Worm (Caenorhabditis elegans): Measurements from ENCODE around the gene F44A6.4.

F44A6.4 gene

DNA sequence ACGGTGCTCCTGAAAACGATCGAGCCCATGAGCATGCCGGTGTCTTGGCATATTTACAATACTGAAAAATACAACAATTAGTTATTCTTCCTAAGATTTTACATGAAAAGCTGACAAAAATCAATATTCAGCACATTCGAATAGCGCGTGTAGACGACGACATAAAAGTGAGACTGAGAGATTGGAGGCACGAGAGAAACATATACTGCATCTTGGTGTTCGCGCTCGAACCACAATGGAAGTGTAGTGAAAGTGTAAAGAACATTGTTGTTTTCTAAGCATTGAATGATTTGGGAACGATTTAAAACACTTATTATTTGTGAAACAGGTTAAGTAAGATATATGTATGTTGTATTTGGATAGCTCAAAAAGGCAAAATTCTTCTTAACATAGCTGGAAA lies at the start of gene F44A6.4:
F44A6.4 (minus strand) TSS at position 67 of the 400 bp plus-strand sequence.
- TF ChIP-seq sea-1 (GFP tag; conservative IDR thresholded peaks at IDR 0.05) (no peak), ets-7 (tag; optimal IDR thresholded peaks at IDR 0.05) (no peak), F13C5.2 (tag; optimal IDR thresholded peaks at IDR 0.05) (no peak), aly-1 (tag; optimal IDR thresholded peaks at IDR 0.05) (no peak), hnd-1 (tag; optimal IDR thresholded peaks at IDR 0.05) (no peak), scrt-1 (GFP tag; IDR thresholded peaks at IDR 0.05) (no peak), flt-1 (GFP tag; IDR thresholded peaks at IDR 0.05) (no peak), B0310.2 (tag; optimal IDR thresholded peaks at IDR 0.05) (no peak), hmbx-1 (tag; optimal IDR thresholded peaks at IDR 0.05) (no peak), ceh-13 (GFP tag; optimal IDR thresholded peaks at IDR 0.05) (no peak), hmg-4 (GFP tag; optimal IDR thresholded peaks at IDR 0.05) (no peak), ama-1 (optimal IDR thresholded peaks at IDR 0.05) (no peak), tbx-11 (GFP tag; IDR thresholded peaks at IDR 0.05) (no peak)

DNA sequence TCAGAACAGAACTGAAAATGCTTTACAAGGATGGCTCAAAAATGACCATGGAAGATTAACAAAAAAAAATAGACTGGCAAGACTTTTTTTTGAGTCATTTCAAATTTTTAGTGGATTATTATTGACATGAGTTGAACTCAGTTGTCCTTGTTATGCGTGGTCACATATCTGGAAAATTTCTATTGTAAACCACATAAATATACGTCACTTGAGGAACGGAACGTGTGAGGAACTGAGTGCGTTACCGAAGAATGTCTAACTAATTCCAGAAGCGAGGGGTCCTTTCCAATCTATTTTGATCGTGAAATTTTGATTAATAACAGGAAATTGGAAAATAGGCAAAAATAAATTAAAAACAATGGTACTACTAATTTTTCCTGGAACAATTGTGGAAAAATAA lies 47.0 kb upstream of the F44A6.4 start:
- TF ChIP-seq tbx-11 (GFP tag; IDR thresholded peaks at IDR 0.05), result no peak
- no peak for TF ChIP-seq tra-4 (tag; optimal IDR thresholded peaks at IDR 0.05)
- no peak for TF ChIP-seq pes-1 (GFP tag; IDR thresholded peaks at IDR 0.05)
- no peak for TF ChIP-seq hmg-4 (GFP tag; optimal IDR thresholded peaks at IDR 0.05)
- TF ChIP-seq ceh-36 (tag; optimal IDR thresholded peaks at IDR 0.05), result no peak
- TF ChIP-seq ceh-13 (GFP tag; optimal IDR thresholded peaks at IDR 0.05), result no peak
- no peak for TF ChIP-seq scrt-1 (GFP tag; IDR thresholded peaks at IDR 0.05)
- TF ChIP-seq flt-1 (GFP tag; IDR thresholded peaks at IDR 0.05), result no peak
- no peak for TF ChIP-seq F13C5.2 (tag; optimal IDR thresholded peaks at IDR 0.05)
- no peak for TF ChIP-seq B0310.2 (tag; optimal IDR thresholded peaks at IDR 0.05)
- no peak for TF ChIP-seq ama-1 (optimal IDR thresholded peaks at IDR 0.05)

DNA sequence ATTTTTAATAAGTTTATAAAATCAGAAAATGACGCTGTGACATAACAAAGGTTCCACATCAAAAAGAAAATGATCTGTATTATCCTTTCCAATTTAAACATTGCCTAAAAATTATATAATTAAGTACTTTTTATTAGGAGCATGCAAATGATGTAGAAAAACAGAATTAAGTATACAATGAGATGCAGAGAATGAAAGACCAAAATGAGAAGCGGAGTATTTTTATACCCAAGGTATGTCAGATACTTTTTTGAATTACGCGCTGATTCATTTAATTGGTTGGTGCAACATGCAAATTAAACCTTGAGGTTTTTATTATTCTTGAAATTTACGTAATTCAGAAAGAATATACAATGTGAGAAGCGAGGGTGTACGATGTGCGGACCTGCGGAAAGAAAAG lies 44.7 kb upstream of the F44A6.4 start, which contains the start of gene C32A9.1:
C32A9.1 (minus strand) TSS at position 101 of the 400 bp plus-strand sequence.
- TF ChIP-seq ets-7 (tag; optimal IDR thresholded peaks at IDR 0.05) (no peak), tbx-11 (GFP tag; IDR thresholded peaks at IDR 0.05) (no peak), aly-1 (tag; optimal IDR thresholded peaks at IDR 0.05) (no peak), hmg-4 (GFP tag; optimal IDR thresholded peaks at IDR 0.05) (no peak), scrt-1 (GFP tag; IDR thresholded peaks at IDR 0.05) (no peak), ceh-13 (GFP tag; optimal IDR thresholded peaks at IDR 0.05) (no peak), flt-1 (GFP tag; IDR thresholded peaks at IDR 0.05) (no peak), ama-1 (optimal IDR thresholded peaks at IDR 0.05) (no peak), tbx-37 (GFP tag; conservative IDR thresholded peaks at IDR 0.05) (no peak), tra-4 (tag; optimal IDR thresholded peaks at IDR 0.05) (no peak), F13C5.2 (tag; optimal IDR thresholded peaks at IDR 0.05) (no peak), hnd-1 (tag; optimal IDR thresholded peaks at IDR 0.05) (no peak), pes-1 (GFP tag; IDR thresholded peaks at IDR 0.05) (no peak), sea-1 (GFP tag; conservative IDR thresholded peaks at IDR 0.05) (no peak), ceh-36 (tag; optimal IDR thresholded peaks at IDR 0.05) (no peak), B0310.2 (tag; optimal IDR thresholded peaks at IDR 0.05) (no peak), hmbx-1 (tag; optimal IDR thresholded peaks at IDR 0.05) (no peak)

DNA sequence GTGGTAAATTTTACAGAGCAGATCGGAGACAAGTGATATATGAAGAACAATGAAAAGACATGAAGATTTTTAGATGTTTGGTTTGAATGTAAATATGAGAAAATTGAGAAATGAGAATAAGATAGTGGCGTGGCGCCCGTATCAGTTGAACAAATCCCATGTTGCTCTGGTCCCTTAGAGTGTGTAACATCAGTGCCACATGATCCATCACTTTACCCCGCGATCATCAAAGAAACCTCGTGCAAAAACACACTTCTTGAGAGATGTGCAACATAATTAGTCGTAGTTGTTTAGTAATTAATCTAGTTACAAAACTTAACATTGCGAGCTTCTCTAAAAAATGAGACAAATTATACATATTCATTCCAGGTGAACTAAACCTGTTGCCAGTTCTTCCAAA lies 38.8 kb upstream of the F44A6.4 start:
- TF ChIP-seq tbx-37 (GFP tag; conservative IDR thresholded peaks at IDR 0.05) (no peak), ceh-36 (tag; optimal IDR thresholded peaks at IDR 0.05) (no peak), ama-1 (optimal IDR thresholded peaks at IDR 0.05) (no peak), aly-1 (tag; optimal IDR thresholded peaks at IDR 0.05) (no peak), tbx-11 (GFP tag; IDR thresholded peaks at IDR 0.05) (no peak), F13C5.2 (tag; optimal IDR thresholded peaks at IDR 0.05) (no peak), sea-1 (GFP tag; conservative IDR thresholded peaks at IDR 0.05) (no peak)

DNA sequence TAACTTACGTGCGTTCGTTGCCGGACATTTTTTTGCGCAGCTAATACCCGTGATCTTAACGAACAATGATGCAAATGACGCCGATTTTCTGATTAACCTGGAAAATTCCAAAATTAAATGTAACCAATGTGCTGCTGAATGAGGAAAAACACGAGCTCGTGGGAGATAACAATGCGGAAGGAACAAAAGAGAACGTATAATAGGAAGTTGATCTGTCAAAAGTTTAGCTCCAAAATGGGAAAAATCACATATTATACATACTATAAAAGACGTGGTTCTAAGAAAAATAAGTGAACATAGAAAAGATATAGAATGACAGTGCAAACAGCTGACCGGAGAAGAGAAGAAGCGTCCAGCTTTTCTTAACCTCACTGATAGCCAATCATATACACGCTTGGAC lies 37.5 kb upstream of the F44A6.4 start, which contains the start of gene C14H10.2:
C14H10.2 (minus strand) TSS at position 101 of the 400 bp plus-strand sequence.
- TF ChIP-seq ceh-13 (GFP tag; optimal IDR thresholded peaks at IDR 0.05) (no peak), aly-1 (tag; optimal IDR thresholded peaks at IDR 0.05) (no peak), flt-1 (GFP tag; IDR thresholded peaks at IDR 0.05) (no peak), hnd-1 (tag; optimal IDR thresholded peaks at IDR 0.05) (no peak), hmbx-1 (tag; optimal IDR thresholded peaks at IDR 0.05) (no peak), ets-7 (tag; optimal IDR thresholded peaks at IDR 0.05) (no peak), ama-1 (optimal IDR thresholded peaks at IDR 0.05) (no peak), F13C5.2 (tag; optimal IDR thresholded peaks at IDR 0.05) (no peak), pes-1 (GFP tag; IDR thresholded peaks at IDR 0.05) (no peak), scrt-1 (GFP tag; IDR thresholded peaks at IDR 0.05) (no peak), hmg-4 (GFP tag; optimal IDR thresholded peaks at IDR 0.05) (no peak)

DNA sequence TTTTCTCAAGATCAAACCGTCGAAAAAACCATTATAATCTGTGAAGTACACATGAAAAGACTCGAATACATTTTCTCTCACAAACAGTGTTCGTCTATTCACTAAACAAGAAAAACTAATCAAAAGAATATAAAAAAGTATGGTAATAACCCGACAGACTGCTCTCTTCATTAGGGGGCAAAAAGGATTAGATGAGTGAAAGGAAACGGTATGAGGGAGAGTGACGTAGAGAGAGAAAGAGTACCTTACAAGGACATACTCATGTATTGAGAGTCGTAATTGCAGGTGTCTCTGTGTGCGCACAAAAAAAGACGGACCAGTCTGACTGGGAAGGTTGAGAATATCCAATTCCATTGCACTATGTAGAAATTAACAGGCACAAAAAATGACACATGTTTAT lies 34.4 kb upstream of the F44A6.4 start:
- TF ChIP-seq ets-7 (tag; optimal IDR thresholded peaks at IDR 0.05), result no peak
- TF ChIP-seq sea-1 (GFP tag; conservative IDR thresholded peaks at IDR 0.05), result no peak
- TF ChIP-seq aly-1 (tag; optimal IDR thresholded peaks at IDR 0.05), result no peak
- no peak for TF ChIP-seq hmbx-1 (tag; optimal IDR thresholded peaks at IDR 0.05)
- no peak for TF ChIP-seq hmg-4 (GFP tag; optimal IDR thresholded peaks at IDR 0.05)
- no peak for TF ChIP-seq flt-1 (GFP tag; IDR thresholded peaks at IDR 0.05)
- no peak for TF ChIP-seq tra-4 (tag; optimal IDR thresholded peaks at IDR 0.05)
- TF ChIP-seq scrt-1 (GFP tag; IDR thresholded peaks at IDR 0.05), result no peak
- no peak for TF ChIP-seq ceh-36 (tag; optimal IDR thresholded peaks at IDR 0.05)
- no peak for TF ChIP-seq pes-1 (GFP tag; IDR thresholded peaks at IDR 0.05)
- no peak for TF ChIP-seq B0310.2 (tag; optimal IDR thresholded peaks at IDR 0.05)
- no peak for TF ChIP-seq ama-1 (optimal IDR thresholded peaks at IDR 0.05)
- no peak for TF ChIP-seq tbx-37 (GFP tag; conservative IDR thresholded peaks at IDR 0.05)
- no peak for TF ChIP-seq tbx-11 (GFP tag; IDR thresholded peaks at IDR 0.05)
- TF ChIP-seq F13C5.2 (tag; optimal IDR thresholded peaks at IDR 0.05), result no peak
- TF ChIP-seq ceh-13 (GFP tag; optimal IDR thresholded peaks at IDR 0.05), result no peak
- TF ChIP-seq hnd-1 (tag; optimal IDR thresholded peaks at IDR 0.05), result no peak

DNA sequence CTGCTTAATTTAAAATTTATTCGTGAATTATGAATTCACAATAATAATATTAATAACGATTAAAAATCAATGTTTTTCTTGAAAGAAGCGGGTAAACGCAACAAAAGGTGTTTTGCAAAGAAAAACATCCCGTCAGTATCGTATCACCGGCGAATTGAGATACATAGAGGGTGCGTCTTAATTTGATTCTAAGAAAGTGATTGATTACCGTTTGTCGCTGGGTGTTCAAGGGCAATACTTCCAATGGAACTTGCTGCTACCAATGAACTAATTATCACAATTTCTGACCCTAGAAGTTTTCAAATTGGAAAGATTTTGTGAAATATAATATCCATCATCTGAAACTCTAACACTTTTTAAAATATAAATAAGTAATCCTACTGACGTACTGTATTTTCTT lies 30.3 kb upstream of the F44A6.4 start:
- no peak for TF ChIP-seq tbx-37 (GFP tag; conservative IDR thresholded peaks at IDR 0.05)
- no peak for TF ChIP-seq B0310.2 (tag; optimal IDR thresholded peaks at IDR 0.05)
- no peak for TF ChIP-seq ets-7 (tag; optimal IDR thresholded peaks at IDR 0.05)
- no peak for TF ChIP-seq ceh-36 (tag; optimal IDR thresholded peaks at IDR 0.05)
- no peak for TF ChIP-seq ama-1 (optimal IDR thresholded peaks at IDR 0.05)
- TF ChIP-seq flt-1 (GFP tag; IDR thresholded peaks at IDR 0.05), result no peak
- TF ChIP-seq pes-1 (GFP tag; IDR thresholded peaks at IDR 0.05), result no peak
- TF ChIP-seq aly-1 (tag; optimal IDR thresholded peaks at IDR 0.05), result no peak
- TF ChIP-seq ceh-13 (GFP tag; optimal IDR thresholded peaks at IDR 0.05), result no peak

Data from whole organism, early embryonic.